Worm (Caenorhabditis elegans): Measurements from ENCODE around the gene col-177.

col-177 gene

ce11 chrX:11031047-11031695 is 29.5 kb upstream of the col-177 start (continued):
- TF ChIP-seq R02D3.7 (tag; optimal IDR thresholded peaks at IDR 0.05) = no peak
- TF ChIP-seq blmp-1 (tag; optimal IDR thresholded peaks at IDR 0.05; ENCODE audit: insufficient read depth) = peak; percentile 52
- TF ChIP-seq crh-2 (tag; optimal IDR thresholded peaks at IDR 0.05) = peak; percentile 80
- TF ChIP-seq skn-1 (tag; optimal IDR thresholded peaks at IDR 0.05) = no peak
- no peak for TF ChIP-seq ama-1 (optimal IDR thresholded peaks at IDR 0.05)
- TF ChIP-seq nhr-11 (tag; optimal IDR thresholded peaks at IDR 0.05) = peak; percentile 32
- TF ChIP-seq F13H6.1 (tag; optimal IDR thresholded peaks at IDR 0.05) = peak; percentile 99
- TF ChIP-seq nhr-77 (tag; optimal IDR thresholded peaks at IDR 0.05) = peak; percentile 13
- peak; percentile 78 for TF ChIP-seq lin-13 (GFP tag; optimal IDR thresholded peaks at IDR 0.05)
- TF ChIP-seq peb-1 (tag; optimal IDR thresholded peaks at IDR 0.05) = peak; percentile 37
- peak; percentile 9 for TF ChIP-seq unc-39 (tag; optimal IDR thresholded peaks at IDR 0.05)
- TF ChIP-seq mab-5 (tag; optimal IDR thresholded peaks at IDR 0.05) = peak; percentile 65
- TF ChIP-seq C34F6.9 (tag; optimal IDR thresholded peaks at IDR 0.05) = peak; percentile 93
- TF ChIP-seq egl-27 (tag; optimal IDR thresholded peaks at IDR 0.05) = peak; percentile 92
- no peak for TF ChIP-seq ztf-11 (tag; optimal IDR thresholded peaks at IDR 0.05)
- peak; percentile 41 for TF ChIP-seq ceh-16 (tag; optimal IDR thresholded peaks at IDR 0.05)
- TF ChIP-seq ZK546.5 (tag; optimal IDR thresholded peaks at IDR 0.05) = peak; percentile 37
- TF ChIP-seq aly-2 (tag; optimal IDR thresholded peaks at IDR 0.05) = no peak
- TF ChIP-seq gmeb-1 (tag; optimal IDR thresholded peaks at IDR 0.05) = peak; percentile 66

- TF ChIP-seq sma-3 (GFP tag; optimal IDR thresholded peaks at IDR 0.05) = no peak
Observed at ce11 chrX:11028617-11029016, 27.0 kb upstream of the col-177 start, which contains the start of gene ldb-1. TSS of gene ldb-1 (plus strand) at chrX:11028917.

DNA sequence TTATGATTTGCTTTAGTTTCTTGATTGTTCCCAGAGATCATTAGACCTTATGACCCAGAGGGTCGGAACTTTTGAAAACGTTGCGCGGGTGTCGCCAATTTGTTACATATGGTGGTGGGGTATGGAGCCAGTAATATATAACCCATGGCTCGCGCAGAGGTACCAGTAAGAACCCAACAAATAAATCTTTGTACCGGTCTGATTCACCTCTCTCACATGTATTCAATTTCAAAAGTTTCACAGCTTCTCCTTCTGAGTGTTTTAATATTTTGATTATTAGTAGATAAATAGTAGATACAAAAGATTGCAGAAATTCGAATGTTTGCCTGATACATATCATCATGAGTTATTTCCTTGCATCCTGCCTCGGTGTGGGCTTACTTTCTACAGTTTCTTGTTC is 14.4 kb upstream of the col-177 start, which contains the start of gene egl-15:
Gene egl-15, plus strand, starts transcription at position 301 of the 400 bp plus-strand sequence.
- no peak for TF ChIP-seq unc-62 (GFP tag; optimal IDR thresholded peaks at IDR 0.05)
- TF ChIP-seq lin-11 (tag; optimal IDR thresholded peaks at IDR 0.05) = no peak
- no peak for TF ChIP-seq blmp-1 (tag; optimal IDR thresholded peaks at IDR 0.05; ENCODE audit: insufficient read depth)
- TF ChIP-seq ceh-16 (tag; optimal IDR thresholded peaks at IDR 0.05) = no peak
- no peak for TF ChIP-seq sma-3 (GFP tag; optimal IDR thresholded peaks at IDR 0.05)
- TF ChIP-seq zag-1 (tag; optimal IDR thresholded peaks at IDR 0.05) = no peak
- no peak for TF ChIP-seq nhr-25 (tag; optimal IDR thresholded peaks at IDR 0.05)
- no peak for TF ChIP-seq peb-1 (tag; optimal IDR thresholded peaks at IDR 0.05)
- TF ChIP-seq ZK546.5 (tag; optimal IDR thresholded peaks at IDR 0.05) = no peak

DNA sequence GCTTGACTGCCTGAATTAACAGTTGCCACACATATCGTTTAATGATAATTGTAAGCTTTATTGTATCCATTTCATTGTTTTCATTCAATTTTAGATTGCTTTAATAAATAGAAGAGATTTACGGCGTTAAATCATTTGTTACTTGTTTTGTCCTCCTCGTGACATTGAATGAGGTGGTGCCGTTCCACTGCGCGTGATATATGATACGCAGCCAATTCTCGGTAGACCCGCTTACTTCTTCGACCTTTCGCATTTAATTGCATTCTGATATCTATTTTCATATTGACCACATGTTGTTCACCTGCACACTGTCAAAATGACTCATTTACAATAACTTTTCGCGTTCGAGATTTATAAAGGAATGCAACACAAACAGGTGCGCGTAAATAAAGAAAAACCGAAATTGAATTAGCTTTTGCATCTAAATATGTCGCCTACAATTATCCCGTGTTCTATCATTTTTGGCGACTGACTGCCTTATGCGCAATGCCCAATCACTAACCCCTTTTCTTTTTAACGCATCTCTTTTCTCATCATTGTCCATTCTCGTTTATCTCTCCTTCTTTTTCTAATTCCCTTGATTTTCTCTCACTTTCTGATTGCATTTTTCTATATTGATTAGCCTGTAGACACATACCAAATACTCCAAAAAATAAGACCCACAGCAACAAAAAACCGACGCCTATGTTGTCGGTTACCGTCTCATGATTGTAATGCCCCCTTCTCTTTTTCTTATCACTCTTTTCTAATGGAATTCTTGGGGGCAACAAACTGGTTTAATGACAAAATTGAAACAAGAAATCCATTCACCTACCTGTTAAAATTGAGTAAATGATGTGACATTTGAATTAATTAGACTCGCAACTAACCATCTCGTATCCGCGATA is 13.0 kb upstream of the col-177 start:
- TF ChIP-seq unc-39 (tag; optimal IDR thresholded peaks at IDR 0.05) (no peak), blmp-1 (tag; optimal IDR thresholded peaks at IDR 0.05; ENCODE audit: insufficient read depth) (peak; percentile 21), alr-1 (tag; optimal IDR thresholded peaks at IDR 0.05) (no peak), snpc-4 (tag; optimal IDR thresholded peaks at IDR 0.05) (no peak), mab-5 (tag; optimal IDR thresholded peaks at IDR 0.05) (no peak), dmd-4 (tag; optimal IDR thresholded peaks at IDR 0.05) (no peak), nhr-10 (tag; optimal IDR thresholded peaks at IDR 0.05) (no peak), ztf-1 (GFP tag; conservative IDR thresholded peaks at IDR 0.05) (no peak), crh-2 (tag; optimal IDR thresholded peaks at IDR 0.05) (no peak), elt-1 (tag; optimal IDR thresholded peaks at IDR 0.05) (no peak), nhr-6 (tag; optimal IDR thresholded peaks at IDR 0.05) (no peak), aly-2 (tag; optimal IDR thresholded peaks at IDR 0.05) (no peak), C34F6.9 (tag; optimal IDR thresholded peaks at IDR 0.05) (no peak), Y55F3AM.14 (GFP tag; optimal IDR thresholded peaks at IDR 0.05) (no peak), mbf-1 (tag; optimal IDR thresholded peaks at IDR 0.05) (no peak), ZK546.5 (tag; optimal IDR thresholded peaks at IDR 0.05) (no peak), gmeb-1 (tag; optimal IDR thresholded peaks at IDR 0.05) (peak; percentile 29), ama-1 (optimal IDR thresholded peaks at IDR 0.05) (no peak), nhr-25 (tag; optimal IDR thresholded peaks at IDR 0.05) (peak; percentile 43), ceh-16 (tag; optimal IDR thresholded peaks at IDR 0.05) (no peak), nhr-129 (tag; optimal IDR thresholded peaks at IDR 0.05) (peak; percentile 0), unc-62 (GFP tag; optimal IDR thresholded peaks at IDR 0.05) (peak; percentile 1), lsy-2 (tag; optimal IDR thresholded peaks at IDR 0.05) (no peak), egl-27 (tag; optimal IDR thresholded peaks at IDR 0.05) (peak; percentile 35), sma-9 (GFP tag; optimal IDR thresholded peaks at IDR 0.05) (no peak), sma-9 (tag; optimal IDR thresholded peaks at IDR 0.05) (no peak), sma-3 (GFP tag; optimal IDR thresholded peaks at IDR 0.05) (peak; percentile 20), nhr-77 (tag; optimal IDR thresholded peaks at IDR 0.05) (no peak), zag-1 (tag; optimal IDR thresholded peaks at IDR 0.05) (no peak), F13H6.1 (tag; optimal IDR thresholded peaks at IDR 0.05) (no peak), nhr-21 (tag; optimal IDR thresholded peaks at IDR 0.05) (peak; percentile 4)
